Fruit fly (Drosophila melanogaster) whole organism, embryonic: ENCODE data around the gene Edg78E.
A peak's percentile ranks its signal among the peaks of the same experiment; 100 is the strongest.

ENCODE experiments used
- Adf1 ChIP-seq: fragments of 200-800 bp; sonication (Bioruptor generic); IDR thresholded peaks from 2 replicates; pipeline ENCODE4 v1.3.6; 2022; ENCODE audit warnings: missing biosample characterization, missing genetic modification characterization
- Blimp-1 ChIP-seq: fragments of 200-800 bp; sonication (Bioruptor generic); optimal IDR thresholded peaks from 3 replicates; lab custom pipeline; 2018; ENCODE audit warnings: missing biosample characterization, missing genetic modification characterization, mild to moderate bottlenecking, moderate library complexity, missing genetic modification reagents
- CG11504 ChIP-seq: fragments of 200-800 bp; sonication (Bioruptor generic); optimal IDR thresholded peaks from 3 replicates; lab custom pipeline; 2019; ENCODE audit warnings: missing biosample characterization, mild to moderate bottlenecking, missing genetic modification characterization, moderate library complexity
- CG12659 ChIP-seq: fragments of 200-800 bp; sonication (Bioruptor generic); optimal IDR thresholded peaks from 3 replicates; lab custom pipeline; 2017; ENCODE audit warnings: mild to moderate bottlenecking, missing biosample characterization, missing genetic modification reagents, missing genetic modification characterization
- CG12769 ChIP-seq: fragments of 200-800 bp; sonication (Bioruptor generic); optimal IDR thresholded peaks from 2 replicates; lab custom pipeline; 2019; ENCODE audit warnings: missing biosample characterization, mild to moderate bottlenecking, missing genetic modification characterization, moderate library complexity
- CG15479 ChIP-seq: fragments of 200-800 bp; sonication (Bioruptor generic); optimal IDR thresholded peaks from 3 replicates; lab custom pipeline; 2019; ENCODE audit warnings: missing biosample characterization, mild to moderate bottlenecking, missing genetic modification characterization, moderate library complexity
- CG15514 ChIP-seq: fragments of 200-800 bp; sonication (Bioruptor generic); optimal IDR thresholded peaks from 3 replicates; lab custom pipeline; 2017; ENCODE audit warnings: missing biosample characterization, missing genetic modification characterization, mild to moderate bottlenecking, moderate library complexity, missing genetic modification reagents
- CG1647 ChIP-seq: fragments of 200-800 bp; sonication (Bioruptor generic); optimal IDR thresholded peaks from 3 replicates; lab custom pipeline; 2016; ENCODE audit warnings: missing biosample characterization, missing genetic modification characterization
- CG17361 ChIP-seq: fragments of 200-800 bp; sonication (Bioruptor generic); IDR thresholded peaks from 3 replicates; pipeline ENCODE4 v1.3.6; 2022; ENCODE audit warnings: missing biosample characterization, missing genetic modification characterization
- CG1792 ChIP-seq: fragments of 200-800 bp; sonication (Bioruptor generic); optimal IDR thresholded peaks from 2 replicates; lab custom pipeline; 2016; ENCODE audit warnings: missing biosample characterization, missing genetic modification characterization
- CG2875 ChIP-seq: fragments of 200-800 bp; sonication (Bioruptor generic); optimal IDR thresholded peaks from 2 replicates; lab custom pipeline; 2017; ENCODE audit warnings: missing biosample characterization, mild to moderate bottlenecking, missing genetic modification characterization, missing genetic modification reagents
- CG30431 ChIP-seq: fragments of 200-800 bp; sonication (Bioruptor generic); optimal IDR thresholded peaks from 2 replicates; lab custom pipeline; 2017; ENCODE audit warnings: missing biosample characterization, missing genetic modification characterization
- CG31224 ChIP-seq: fragments of 200-800 bp; sonication (Bioruptor generic); IDR thresholded peaks from 2 replicates; pipeline ENCODE4 v1.3.6; 2022; ENCODE audit warnings: missing biosample characterization, missing genetic modification characterization
- CG34376 ChIP-seq: fragments of 200-800 bp; sonication (Bioruptor generic); optimal IDR thresholded peaks from 2 replicates; lab custom pipeline; 2018; ENCODE audit warnings: missing biosample characterization, mild to moderate bottlenecking, missing genetic modification characterization
- CG34422 ChIP-seq: fragments of 200-800 bp; sonication (Bioruptor generic); IDR thresholded peaks from 3 replicates; pipeline ENCODE4 v1.3.6; 2022; ENCODE audit warnings: missing biosample characterization, missing genetic modification characterization
- CG4360 ChIP-seq: fragments of 200-800 bp; sonication (Bioruptor generic); IDR thresholded peaks from 2 replicates; pipeline ENCODE4 v1.3.6; 2022; ENCODE audit warnings: missing biosample characterization, missing genetic modification characterization
- CG7839 ChIP-seq: fragments of 200-800 bp; sonication (Bioruptor generic); optimal IDR thresholded peaks from 3 replicates; lab custom pipeline; 2018; ENCODE audit warnings: missing biosample characterization, mild to moderate bottlenecking, missing genetic modification characterization, moderate library complexity
- Dbx ChIP-seq: fragments of 200-800 bp; sonication (Bioruptor generic); IDR thresholded peaks from 3 replicates; pipeline ENCODE4 v1.3.6; 2022; ENCODE audit warnings: missing biosample characterization, missing genetic modification characterization
- HHEX ChIP-seq: fragments of 200-800 bp; sonication (Bioruptor generic); optimal IDR thresholded peaks from 3 replicates; lab custom pipeline; 2017; ENCODE audit warnings: missing biosample characterization, mild to moderate bottlenecking, missing genetic modification characterization, missing genetic modification reagents
- Hmr ChIP-seq: fragments of 200-800 bp; sonication (Bioruptor generic); optimal IDR thresholded peaks from 3 replicates; lab custom pipeline; 2017; ENCODE audit warnings: mild to moderate bottlenecking, missing biosample characterization, missing genetic modification reagents, missing genetic modification characterization
- Med ChIP-seq: fragments of 200-800 bp; sonication (Bioruptor generic); peaks from one replicate; lab custom pipeline; 2016; ENCODE audit warnings: missing biosample characterization, missing genetic modification characterization, mild to moderate bottlenecking, inconsistent platforms, moderate library complexity
- Trl ChIP-seq, 3 experiments: fragments of >200 bp in 2 of 3; fragments of 200-800 bp in 1 of 3; sonication (Bioruptor generic) in 1 of 3; optimal IDR thresholded peaks; 2 replicates in 1 of 3; 3 replicates in 2 of 3; lab custom pipeline; 2016 to 2017; ENCODE audit warnings: missing biosample characterization in 1 of 3, missing genetic modification characterization in 1 of 3
- ewg ChIP-seq: fragments of 200-800 bp; sonication (Bioruptor generic); optimal IDR thresholded peaks from 3 replicates; lab custom pipeline; 2017; ENCODE audit warnings: mild to moderate bottlenecking, missing biosample characterization, missing genetic modification reagents, missing genetic modification characterization
- gcm ChIP-seq: fragments of 200-800 bp; sonication (Bioruptor generic); optimal IDR thresholded peaks from 2 replicates; lab custom pipeline; 2019; ENCODE audit warnings: missing biosample characterization, mild to moderate bottlenecking, missing genetic modification characterization, moderate library complexity
- gem ChIP-seq: fragments of 200-800 bp; sonication (Bioruptor generic); optimal IDR thresholded peaks from 2 replicates; lab custom pipeline; 2019; ENCODE audit warnings: missing biosample characterization, mild to moderate bottlenecking, missing genetic modification characterization, moderate library complexity
- ham ChIP-seq: fragments of 200-800 bp; sonication (Bioruptor generic); IDR thresholded peaks from 2 replicates; pipeline ENCODE4 v1.3.6; 2022; ENCODE audit warnings: missing biosample characterization, missing genetic modification characterization
- hb ChIP-seq: fragments of 200-800 bp; sonication (Bioruptor generic); IDR thresholded peaks from 3 replicates; pipeline ENCODE4 v1.3.6; 2022; ENCODE audit warnings: missing biosample characterization, missing genetic modification characterization; ENCODE audit not compliant: partially characterized antibody
- klu ChIP-seq: fragments of 200-800 bp; sonication (Bioruptor generic); IDR thresholded peaks from 2 replicates; pipeline ENCODE4 v1.3.6; 2022; ENCODE audit warnings: missing biosample characterization, missing genetic modification characterization
- lilli ChIP-seq: fragments of 200-800 bp; sonication (Bioruptor generic); optimal IDR thresholded peaks from 3 replicates; lab custom pipeline; 2016; ENCODE audit warnings: missing biosample characterization, missing genetic modification characterization
- lov ChIP-seq, 2 experiments: fragments of 200-800 bp in 1 of 2; fragments of >200 bp in 1 of 2; sonication (Bioruptor generic) in 1 of 2; IDR thresholded peaks in 1 of 2; optimal IDR thresholded peaks in 1 of 2; 2 replicates in 1 of 2; 3 replicates in 1 of 2; pipeline versions ENCODE4 v1.3.6 to Lab custom; 2017 to 2022; ENCODE audit warnings: missing biosample characterization in 1 of 2, missing genetic modification characterization in 1 of 2
- onecut ChIP-seq: fragments of 200-800 bp; sonication (Bioruptor generic); IDR thresholded peaks from 2 replicates; pipeline ENCODE4 v1.3.6; 2022; ENCODE audit warnings: missing biosample characterization, missing genetic modification characterization
- sens-2 ChIP-seq: fragments of 200-800 bp; sonication (Bioruptor generic); IDR thresholded peaks from 2 replicates; pipeline ENCODE4 v1.3.6; 2022; ENCODE audit warnings: missing biosample characterization, missing genetic modification characterization
- sim ChIP-seq: fragments of 200-800 bp; sonication (Bioruptor generic); IDR thresholded peaks from 2 replicates; pipeline ENCODE4 v1.3.6; 2022; ENCODE audit warnings: missing biosample characterization, missing genetic modification characterization
- slbo ChIP-seq: fragments of 200-800 bp; sonication (Bioruptor generic); IDR thresholded peaks from 2 replicates; pipeline ENCODE4 v1.3.6; 2022; ENCODE audit warnings: missing biosample characterization, missing genetic modification characterization
- sqz ChIP-seq: fragments of 200-800 bp; sonication (Bioruptor generic); optimal IDR thresholded peaks from 3 replicates; lab custom pipeline; 2018; ENCODE audit warnings: missing biosample characterization, mild to moderate bottlenecking, missing genetic modification characterization
- ssp ChIP-seq: fragments of 200-800 bp; sonication (Bioruptor generic); IDR thresholded peaks from 2 replicates; pipeline ENCODE4 v1.3.6; 2022; ENCODE audit warnings: missing biosample characterization, missing genetic modification characterization
- tio ChIP-seq: fragments of 200-800 bp; sonication (Bioruptor generic); optimal IDR thresholded peaks from 2 replicates; lab custom pipeline; 2017; ENCODE audit warnings: missing biosample characterization, missing genetic modification characterization, inconsistent platforms
- trh ChIP-seq: fragments of 200-800 bp; sonication (Bioruptor generic); optimal IDR thresholded peaks from 2 replicates; lab custom pipeline; 2016; ENCODE audit warnings: missing biosample characterization, missing genetic modification characterization

The Edg78E gene

dm6 chr3L:21279876-21280566 lies 17.6 kb downstream of the Edg78E start, which contains the start of gene AcCoAS (continued):
- no peak; the same call in 1 of the 2 replicates for TF ChIP-seq Adf1
- TF ChIP-seq lov (optimal IDR thresholded peaks at IDR 0.05; lab: Kevin White, UChicago): no peak
- TF ChIP-seq lov (GFP tag; IDR thresholded peaks at IDR 0.05; lab: Robert Waterston, UW): 0 out of 3 replicates have a peak, but pooled peaks have one; percentile 51
- no peak for TF ChIP-seq CG2875 (GFP tag; lab: Kevin White, UChicago)
- no peak for TF ChIP-seq ham (GFP tag; lab: Robert Waterston, UW)
- TF ChIP-seq CG12769 (tag; lab: Kevin White, UChicago): peak; percentile 67
- no peak for TF ChIP-seq CG30431 (GFP tag; lab: Kevin White, UChicago)
- TF ChIP-seq tio (GFP tag; lab: Kevin White, UChicago): no peak
- peak; percentile 71 for TF ChIP-seq lilli (GFP tag; lab: Kevin White, UChicago)
- no peak for TF ChIP-seq sqz
- no peak; the same call in 1 of the 2 replicates for TF ChIP-seq CG4360 (GFP tag; lab: Robert Waterston, UW)
- TF ChIP-seq Hmr (GFP tag; lab: Kevin White, UChicago): peak; percentile 32
- 0 out of 2 replicates have a peak, but pooled peaks have one; percentile 19 for TF ChIP-seq slbo (GFP tag; lab: Robert Waterston, UW)
- TF ChIP-seq sim (GFP tag; lab: Robert Waterston, UW): no peak
- no peak for TF ChIP-seq CG17361 (GFP tag; lab: Robert Waterston, UW)
- peak; percentile 34; the same call in 1 of the 3 replicates for TF ChIP-seq CG34422 (GFP tag; lab: Robert Waterston, UW)
- TF ChIP-seq CG34376 (GFP tag; lab: Kevin White, UChicago): peak; percentile 96
- TF ChIP-seq CG7839 (tag; lab: Kevin White, UChicago): peak; percentile 27
- TF ChIP-seq CG1647 (GFP tag; lab: Kevin White, UChicago): no peak
- TF ChIP-seq gem (tag; lab: Kevin White, UChicago): peak; percentile 19
- TF ChIP-seq CG31224 (GFP tag; lab: Robert Waterston, UW): no peak
- TF ChIP-seq ssp: no peak
- TF ChIP-seq CG12659 (GFP tag; lab: Kevin White, UChicago): peak; percentile 44
- TF ChIP-seq HHEX (GFP tag; lab: Kevin White, UChicago): no peak
- TF ChIP-seq Trl (optimal IDR thresholded peaks at IDR 0.05; lab: Kevin White, UChicago): peak in 1 of 2 experiments; percentile 61
- peak; percentile 8 for TF ChIP-seq Trl (GFP tag; optimal IDR thresholded peaks at IDR 0.05; lab: Kevin White, UChicago)
- no peak for TF ChIP-seq CG15479 (GFP tag; lab: Kevin White, UChicago)
- TF ChIP-seq trh (GFP tag; lab: Kevin White, UChicago): no peak
- TF ChIP-seq gcm (GFP tag; lab: Kevin White, UChicago): no peak
- no peak for TF ChIP-seq CG1792 (GFP tag; lab: Kevin White, UChicago)
- peak; percentile 50 for TF ChIP-seq CG15514 (GFP tag; lab: Kevin White, UChicago)
- no peak for TF ChIP-seq sens-2 (GFP tag; lab: Robert Waterston, UW)
- TF ChIP-seq Blimp-1 (GFP tag; lab: Kevin White, UChicago): peak; percentile 1
- TF ChIP-seq hb: no peak
- TF ChIP-seq klu (GFP tag; lab: Robert Waterston, UW): no peak

- TF ChIP-seq ewg (GFP tag; lab: Kevin White, UChicago): peak; percentile 66
- TF ChIP-seq Med (GFP tag; lab: Kevin White, UChicago): peak; percentile 4
- TF ChIP-seq onecut (GFP tag; lab: Robert Waterston, UW): peak; percentile 98
- TF ChIP-seq Dbx: 0 out of 3 replicates have a peak, but pooled peaks have one; percentile 8
- no peak for TF ChIP-seq CG11504 (tag; lab: Kevin White, UChicago)
Observed at dm6 chr3L:21279168-21279567, 18.4 kb downstream of the Edg78E start.
